Worm (Caenorhabditis elegans): ENCODE results near the gene F29F11.20.

DNA sequence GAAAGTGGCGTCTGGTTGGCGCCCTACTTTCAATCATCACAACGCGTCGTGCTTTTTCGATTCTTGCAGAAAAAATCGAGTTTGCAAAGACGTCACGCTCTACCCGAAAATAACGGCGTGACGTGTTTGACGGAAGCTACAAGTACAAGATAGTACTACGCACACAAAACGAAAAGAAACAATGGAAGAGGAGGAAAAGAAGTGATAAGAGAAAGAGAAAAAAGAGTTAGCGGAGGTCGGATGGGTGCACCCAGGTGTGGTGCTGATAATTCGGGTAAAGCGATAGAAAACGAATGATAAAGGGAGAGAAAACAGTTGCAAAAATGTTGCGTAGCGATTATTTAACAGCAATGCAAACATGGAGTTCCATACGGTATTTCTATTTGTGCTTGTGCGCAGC, 39.0 kb downstream of the F29F11.20 start:
- no peak for TF ChIP-seq ztf-11 (tag; optimal IDR thresholded peaks at IDR 0.05)
- TF ChIP-seq pha-4 (GFP tag; IDR thresholded peaks at IDR 0.05) = no peak
- TF ChIP-seq pha-4 (tag; optimal IDR thresholded peaks at IDR 0.05) = no peak
- TF ChIP-seq hmg-1.1 (GFP tag; IDR thresholded peaks at IDR 0.05) = no peak
- peak in 1 of 2 experiments; percentile 45 for TF ChIP-seq mdl-1 (tag; optimal IDR thresholded peaks at IDR 0.05)
- TF ChIP-seq nhr-102 (tag; optimal IDR thresholded peaks at IDR 0.05) = peak; percentile 29
- peak in 1 of 2 experiments; percentile 53 for TF ChIP-seq unc-62 (GFP tag; optimal IDR thresholded peaks at IDR 0.05 in 1 of 2)
- no peak for TF ChIP-seq unc-62 (tag; optimal IDR thresholded peaks at IDR 0.05)
- no peak for TF ChIP-seq fos-1 (tag; optimal IDR thresholded peaks at IDR 0.05)
